Fruit fly (Drosophila melanogaster): Measurements from ENCODE around the gene Tsp66E.

The Tsp66E gene

dm6 chr3L:8865185-8865584 is 47.1 kb upstream of the Tsp66E start (continued):
- TF ChIP-seq CG10267 (tag; optimal IDR thresholded peaks at IDR 0.05) (no peak), grn (GFP tag; optimal IDR thresholded peaks at IDR 0.05) (no peak), CG8359 (GFP tag; optimal IDR thresholded peaks at IDR 0.05; ENCODE audit: borderline replicate concordance) (no peak), CG12219 (GFP tag; optimal IDR thresholded peaks at IDR 0.05) (no peak), E2f1 (GFP tag; IDR thresholded peaks at IDR 0.05) (peak; percentile 39; the same call in 1 of the 2 replicates), CG4707 (GFP tag; optimal IDR thresholded peaks at IDR 0.05) (no peak), CG43689 (GFP tag; IDR thresholded peaks at IDR 0.05) (no peak), CG9932 (GFP tag; IDR thresholded peaks at IDR 0.05) (no peak), CG7987 (GFP tag; optimal IDR thresholded peaks at IDR 0.05) (no peak), CG15073 (GFP tag; optimal IDR thresholded peaks at IDR 0.05) (no peak), insv (GFP tag; optimal IDR thresholded peaks at IDR 0.05) (no peak), Dbx (GFP tag; IDR thresholded peaks at IDR 0.05) (no peak), BEAF-32 (GFP tag; optimal IDR thresholded peaks at IDR 0.05) (no peak), pzg (GFP tag; optimal IDR thresholded peaks at IDR 0.05) (no peak), B-H1 (GFP tag; IDR thresholded peaks at IDR 0.05) (no peak), gcm (GFP tag; optimal IDR thresholded peaks at IDR 0.05) (peak; percentile 7), p53 (GFP tag; optimal IDR thresholded peaks at IDR 0.05) (no peak), schlank (tag; optimal IDR thresholded peaks at IDR 0.05) (no peak), Scr (GFP tag; IDR thresholded peaks at IDR 0.05; ENCODE audit: partially characterized antibody) (no peak), CG3163 (GFP tag; optimal IDR thresholded peaks at IDR 0.05) (no peak), seq (GFP tag; IDR thresholded peaks at IDR 0.05) (no peak), az2 (GFP tag; optimal IDR thresholded peaks at IDR 0.05) (no peak), tll (GFP tag; optimal IDR thresholded peaks at IDR 0.05) (no peak), Dp (GFP tag; optimal IDR thresholded peaks at IDR 0.05) (no peak), sima (GFP tag; optimal IDR thresholded peaks at IDR 0.05) (no peak), klu (GFP tag; IDR thresholded peaks at IDR 0.05) (no peak), cas (GFP tag; IDR thresholded peaks at IDR 0.05) (no peak), dati (GFP tag; IDR thresholded peaks at IDR 0.05) (no peak), twi (tag; optimal IDR thresholded peaks at IDR 0.05) (peak; percentile 21), cwo (GFP tag; optimal IDR thresholded peaks at IDR 0.05) (no peak), CG11398 (GFP tag; optimal IDR thresholded peaks at IDR 0.05) (peak; percentile 30), Hey (tag; optimal IDR thresholded peaks at IDR 0.05) (no peak), Taf1 (GFP tag; IDR thresholded peaks at IDR 0.05) (no peak), Rfx (GFP tag; IDR thresholded peaks at IDR 0.05) (peak; percentile 62), CG17912 (GFP tag; optimal IDR thresholded peaks at IDR 0.05) (no peak), GATAe (GFP tag; conservative IDR thresholded peaks at IDR 0.05) (no peak), CG14441 (GFP tag; IDR thresholded peaks at IDR 0.05) (peak; percentile 56), ATbp (GFP tag; optimal IDR thresholded peaks at IDR 0.05) (no peak)

- 0 out of 2 replicates have a peak, but pooled peaks have one; percentile 8 for TF ChIP-seq CG11696 (GFP tag; IDR thresholded peaks at IDR 0.05)
- no peak for TF ChIP-seq Hr3 (GFP tag; optimal IDR thresholded peaks at IDR 0.05)
Observed at dm6 chr3L:8869326-8869725, 43.0 kb upstream of the Tsp66E start.

- peak; percentile 17 for TF ChIP-seq CG17359 (tag; optimal IDR thresholded peaks at IDR 0.05)
- no peak for TF ChIP-seq Fer1 (GFP tag; optimal IDR thresholded peaks at IDR 0.05)
- TF ChIP-seq mirr (GFP tag; optimal IDR thresholded peaks at IDR 0.05), result no peak
- peak; percentile 26 for TF ChIP-seq CG2712 (tag; optimal IDR thresholded peaks at IDR 0.05)
- 0 out of 2 replicates have a peak, but pooled peaks have one; percentile 18 for TF ChIP-seq CG31441 (GFP tag; IDR thresholded peaks at IDR 0.05)
- 0 out of 2 replicates have a peak, but pooled peaks have one; percentile 31 for TF ChIP-seq Ada2b (GFP tag; IDR thresholded peaks at IDR 0.05)
- TF ChIP-seq Blimp-1 (GFP tag; optimal IDR thresholded peaks at IDR 0.05), result peak; percentile 34
- no peak for TF ChIP-seq toy (GFP tag; IDR thresholded peaks at IDR 0.05)
- peak; percentile 4 for TF ChIP-seq nmo (GFP tag; optimal IDR thresholded peaks at IDR 0.05)
- peak; percentile 27 for TF ChIP-seq CG10979 (tag; optimal IDR thresholded peaks at IDR 0.05)
- peak; percentile 47; the same call in 1 of the 2 replicates for TF ChIP-seq Xrp1 (GFP tag; IDR thresholded peaks at IDR 0.05)
- peak; percentile 10 for TF ChIP-seq PHDP (tag; optimal IDR thresholded peaks at IDR 0.05)
Observed at dm6 chr3L:8870547-8870946, 41.8 kb upstream of the Tsp66E start.
